Fruit fly (Drosophila melanogaster) whole organism, embryonic: ENCODE data around the gene Cdc50.

Experiments
- CG10209 ChIP-seq: fragments of 200-800 bp; sonication (Bioruptor generic); optimal IDR thresholded peaks from 3 replicates; lab custom pipeline; 2017; ENCODE audit warnings: missing biosample characterization, mild to moderate bottlenecking, missing genetic modification characterization, missing genetic modification reagents
- CG13775 ChIP-seq: fragments of 200-800 bp; sonication (Bioruptor generic); optimal IDR thresholded peaks from 3 replicates; lab custom pipeline; 2017; ENCODE audit warnings: missing biosample characterization, mild to moderate bottlenecking, missing genetic modification characterization
- CG16863 ChIP-seq: fragments of 200-800 bp; sonication (Bioruptor generic); optimal IDR thresholded peaks from 3 replicates; lab custom pipeline; 2016; ENCODE audit warnings: missing biosample characterization, missing genetic modification characterization
- CG2120 ChIP-seq: fragments of 200-800 bp; sonication (Bioruptor generic); optimal IDR thresholded peaks from 3 replicates; lab custom pipeline; 2016; ENCODE audit warnings: missing biosample characterization, missing genetic modification characterization
- CG2712 ChIP-seq: fragments of 200-800 bp; optimal IDR thresholded peaks from 3 replicates; lab custom pipeline; 2019; ENCODE audit warnings: missing biosample characterization, mild to moderate bottlenecking, missing genetic modification characterization, moderate library complexity
- CG34422 ChIP-seq: fragments of 200-800 bp; sonication (Bioruptor generic); IDR thresholded peaks from 3 replicates; pipeline ENCODE4 v1.3.6; 2022; ENCODE audit warnings: missing biosample characterization, missing genetic modification characterization
- CG4424 ChIP-seq: fragments of 200-800 bp; sonication (Bioruptor generic); optimal IDR thresholded peaks from 3 replicates; lab custom pipeline; 2016; ENCODE audit warnings: missing biosample characterization, missing genetic modification characterization
- CG9817 ChIP-seq: fragments of 200-800 bp; sonication (Bioruptor generic); optimal IDR thresholded peaks from 2 replicates; lab custom pipeline; 2018; ENCODE audit warnings: missing biosample characterization, mild to moderate bottlenecking, missing genetic modification characterization, moderate library complexity
- D19B ChIP-seq: fragments of 200-800 bp; sonication (Bioruptor generic); optimal IDR thresholded peaks from 2 replicates; lab custom pipeline; 2017; ENCODE audit warnings: missing biosample characterization, mild to moderate bottlenecking, missing genetic modification characterization
- eve ChIP-seq, 2 experiments: fragments of >200 bp; optimal IDR thresholded peaks; 2 replicates each; lab custom pipeline; 2017; ENCODE audit warnings: missing biosample characterization in 2 of 2, missing genetic modification characterization in 2 of 2
- gem ChIP-seq: fragments of 200-800 bp; sonication (Bioruptor generic); optimal IDR thresholded peaks from 2 replicates; lab custom pipeline; 2019; ENCODE audit warnings: missing biosample characterization, mild to moderate bottlenecking, missing genetic modification characterization, moderate library complexity
- tna ChIP-seq: fragments of 200-800 bp; sonication (Bioruptor generic); IDR thresholded peaks from 2 replicates; pipeline ENCODE4 v1.3.6; 2022; ENCODE audit warnings: missing biosample characterization, missing genetic modification characterization; ENCODE audit not compliant: partially characterized antibody

dm6 chrX:16442361-16442760 lies 1.3 kb upstream of the Cdc50 start:
- no peak for TF ChIP-seq CG2712
- TF ChIP-seq CG13775 (GFP tag; lab: Kevin White, UChicago): no peak
- no peak for TF ChIP-seq CG10209 (GFP tag; lab: Kevin White, UChicago)
- TF ChIP-seq CG16863: no peak
- no peak for TF ChIP-seq CG34422
- no peak for TF ChIP-seq CG2120
- TF ChIP-seq CG9817 (tag; lab: Kevin White, UChicago): no peak
- no peak for TF ChIP-seq gem (tag; lab: Kevin White, UChicago)
- no peak for TF ChIP-seq eve (GFP tag; optimal IDR thresholded peaks at IDR 0.05; lab: Kevin White, UChicago)
- TF ChIP-seq tna (GFP tag; lab: Robert Waterston, UW): no peak
- no peak for TF ChIP-seq CG4424 (GFP tag; lab: Kevin White, UChicago)
- no peak for TF ChIP-seq D19B (GFP tag; lab: Kevin White, UChicago)
